Worm (Caenorhabditis elegans): Measurements from ENCODE around the gene nlp-24.

Gene nlp-24

ce11 chrV:11610481-11610880 is 5.7 kb upstream of the nlp-24 start, which contains the start of gene sas-5 (continued):
- TF ChIP-seq F49E8.2 (tag; optimal IDR thresholded peaks at IDR 0.05; ENCODE audit: borderline replicate concordance) (no peak), hif-1 (tag; optimal IDR thresholded peaks at IDR 0.05) (peak in 1 of 2 experiments; percentile 54), F44E2.7 (GFP tag; IDR thresholded peaks at IDR 0.05) (no peak), dve-1 (tag; optimal IDR thresholded peaks at IDR 0.05; ENCODE audit: insufficient read depth) (peak; percentile 58), ces-1 (GFP tag; optimal IDR thresholded peaks at IDR 0.05) (peak; percentile 34), lin-13 (GFP tag; optimal IDR thresholded peaks at IDR 0.05) (peak; percentile 61), rbr-2 (tag; optimal IDR thresholded peaks at IDR 0.05) (peak; percentile 44), daf-16 (GFP tag; optimal IDR thresholded peaks at IDR 0.05) (peak in 1 of 2 experiments; percentile 43), daf-16 (tag; optimal IDR thresholded peaks at IDR 0.05) (peak; percentile 45), ama-1 (optimal IDR thresholded peaks at IDR 0.05) (no peak), mep-1 (tag; optimal IDR thresholded peaks at IDR 0.05) (peak; percentile 74), php-3 (GFP tag; IDR thresholded peaks at IDR 0.05) (0 out of 2 replicates have a peak, but pooled peaks have one; percentile 9), hlh-30 (tag; optimal IDR thresholded peaks at IDR 0.05; ENCODE audit: insufficient read depth) (peak; percentile 72), nhr-48 (tag; optimal IDR thresholded peaks at IDR 0.05) (peak; percentile 39)

- TF ChIP-seq F49E8.2 (tag; optimal IDR thresholded peaks at IDR 0.05; ENCODE audit: borderline replicate concordance) (no peak), lir-3 (tag; optimal IDR thresholded peaks at IDR 0.05) (no peak), php-3 (GFP tag; IDR thresholded peaks at IDR 0.05) (no peak), tra-1 (GFP tag; IDR thresholded peaks at IDR 0.05) (no peak), mxl-2 (GFP tag; conservative IDR thresholded peaks at IDR 0.05) (no peak), daf-8 (GFP tag; IDR thresholded peaks at IDR 0.05) (no peak), daf-19 (GFP tag; conservative IDR thresholded peaks at IDR 0.05) (no peak), hlh-11 (tag; optimal IDR thresholded peaks at IDR 0.05) (no peak), T20F7.1 (GFP tag; optimal IDR thresholded peaks at IDR 0.05) (no peak), spr-1 (tag; optimal IDR thresholded peaks at IDR 0.05) (no peak), D1046.2 (GFP tag; IDR thresholded peaks at IDR 0.05) (no peak), nhr-48 (tag; optimal IDR thresholded peaks at IDR 0.05) (no peak), zag-1 (tag; optimal IDR thresholded peaks at IDR 0.05) (no peak), aha-1 (tag) (no peak), mep-1 (tag; optimal IDR thresholded peaks at IDR 0.05) (no peak)
Observed at ce11 chrV:11613007-11613406, 3.2 kb upstream of the nlp-24 start, which contains the start of gene tag-290. TSS of gene tag-290 (plus strand) at chrV:11613307.

ce11 chrV:11614805-11615497 is 1.2 kb upstream of the nlp-24 start:
- TF ChIP-seq T20F7.1 (GFP tag; optimal IDR thresholded peaks at IDR 0.05) (peak; percentile 31), nhr-28 (tag; optimal IDR thresholded peaks at IDR 0.05) (peak; percentile 68), dmd-6 (GFP tag; IDR thresholded peaks at IDR 0.05) (peak; percentile 85), hlh-30 (tag; optimal IDR thresholded peaks at IDR 0.05; ENCODE audit: insufficient read depth) (peak; percentile 76), nhr-11 (tag; optimal IDR thresholded peaks at IDR 0.05) (no peak), mep-1 (tag; optimal IDR thresholded peaks at IDR 0.05) (peak; percentile 26), dve-1 (tag; optimal IDR thresholded peaks at IDR 0.05; ENCODE audit: insufficient read depth) (peak; percentile 81), lsy-2 (tag; optimal IDR thresholded peaks at IDR 0.05) (peak in 1 of 2 experiments; percentile 37), spr-3 (GFP tag; optimal IDR thresholded peaks at IDR 0.05) (no peak), nhr-48 (tag; optimal IDR thresholded peaks at IDR 0.05) (peak; percentile 65), ceh-28 (tag; optimal IDR thresholded peaks at IDR 0.05) (no peak), hlh-11 (tag; optimal IDR thresholded peaks at IDR 0.05) (peak; percentile 52), nhr-77 (tag; optimal IDR thresholded peaks at IDR 0.05) (no peak), aha-1 (tag) (peak; percentile 93), nhr-25 (tag; optimal IDR thresholded peaks at IDR 0.05; ENCODE audit: borderline replicate concordance, insufficient read depth) (peak; percentile 85), php-3 (GFP tag; IDR thresholded peaks at IDR 0.05) (0 out of 2 replicates have a peak, but pooled peaks have one; percentile 16), mxl-3 (GFP tag; optimal IDR thresholded peaks at IDR 0.05) (peak; percentile 50)
